Fruit fly (Drosophila melanogaster): Measurements from ENCODE around the gene Gorab.

The Gorab gene

DNA sequence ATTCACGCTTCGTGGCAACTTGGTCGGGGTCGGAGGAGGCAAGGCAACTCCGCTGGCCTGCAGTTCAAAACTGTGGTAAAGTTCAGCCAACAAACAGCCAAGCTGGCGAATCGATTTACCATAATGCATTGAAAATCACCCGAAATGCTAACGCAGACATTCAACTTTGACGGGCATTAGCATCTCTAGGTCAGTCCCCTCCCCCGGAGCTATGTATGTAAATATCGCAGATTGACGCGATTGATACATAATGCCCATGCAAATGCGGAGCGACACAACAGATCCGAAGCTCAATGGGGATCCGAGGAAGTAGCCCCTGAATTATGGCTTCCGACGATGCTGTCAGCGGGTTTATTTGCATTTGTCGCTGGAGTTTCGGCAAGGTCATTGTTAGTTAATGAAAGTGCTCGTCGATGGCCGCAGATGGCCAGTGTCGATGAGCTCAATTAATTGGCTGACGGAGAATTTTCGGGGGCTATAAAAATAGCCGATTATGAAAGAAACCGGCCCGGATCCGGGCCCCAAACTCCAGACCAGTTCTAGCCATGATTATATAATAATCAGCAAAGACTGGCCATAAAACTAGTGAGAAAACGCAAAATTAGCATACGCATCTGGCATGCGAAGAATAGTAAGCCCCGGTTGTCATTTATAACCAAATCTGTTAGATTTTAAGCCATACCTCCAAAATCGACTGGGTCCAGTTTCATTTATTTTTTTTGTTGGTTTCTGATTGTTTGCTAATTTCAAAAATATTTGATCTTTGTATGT lies 41.8 kb downstream of the Gorab start:
- TF ChIP-seq dsf (GFP tag; optimal IDR thresholded peaks at IDR 0.05; ENCODE audit: borderline replicate concordance) (no peak), pan (optimal IDR thresholded peaks at IDR 0.05) (no peak), CG32264 (GFP tag; optimal IDR thresholded peaks at IDR 0.05) (no peak), Jra (GFP tag; optimal IDR thresholded peaks at IDR 0.05) (no peak), h (GFP tag; optimal IDR thresholded peaks at IDR 0.05) (no peak), rgr (GFP tag; optimal IDR thresholded peaks at IDR 0.05) (no peak), jim (GFP tag; optimal IDR thresholded peaks at IDR 0.05) (no peak)

DNA sequence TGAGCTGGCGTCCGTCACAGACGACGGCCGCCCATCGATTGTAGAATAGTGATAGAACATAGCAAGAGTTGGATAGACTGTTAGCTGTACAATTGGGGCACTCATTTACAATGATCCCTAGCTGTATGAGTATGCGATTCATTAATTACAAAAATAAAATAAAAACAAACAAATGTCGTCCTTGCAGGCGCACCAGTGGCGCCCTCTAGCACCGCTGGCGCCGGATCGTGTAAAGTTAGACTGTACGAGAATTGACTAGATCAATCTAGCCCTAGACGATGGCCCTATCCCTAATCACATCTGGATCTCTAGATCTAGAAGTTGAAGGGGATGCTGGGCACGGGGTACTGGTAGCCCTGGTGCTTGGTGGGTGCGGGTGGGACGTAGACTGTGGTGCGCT lies 44.9 kb downstream of the Gorab start:
- TF ChIP-seq Rel (GFP tag; optimal IDR thresholded peaks at IDR 0.05) (no peak), Rel (tag; optimal IDR thresholded peaks at IDR 0.05) (no peak), CG32264 (GFP tag; optimal IDR thresholded peaks at IDR 0.05) (no peak), tai (GFP tag; optimal IDR thresholded peaks at IDR 0.05) (no peak), br (GFP tag; optimal IDR thresholded peaks at IDR 0.05) (no peak), usp (GFP tag; optimal IDR thresholded peaks at IDR 0.05) (no peak), Hr78 (GFP tag; optimal IDR thresholded peaks at IDR 0.05) (no peak), pan (optimal IDR thresholded peaks at IDR 0.05) (no peak), h (GFP tag; optimal IDR thresholded peaks at IDR 0.05) (no peak), Vsx2 (GFP tag; optimal IDR thresholded peaks at IDR 0.05; ENCODE audit: partially characterized antibody) (no peak), N (GFP tag; optimal IDR thresholded peaks at IDR 0.05) (no peak), Jra (GFP tag; optimal IDR thresholded peaks at IDR 0.05) (no peak), Dfd (GFP tag; optimal IDR thresholded peaks at IDR 0.05) (no peak), jim (GFP tag; optimal IDR thresholded peaks at IDR 0.05) (no peak), Dif (GFP tag; optimal IDR thresholded peaks at IDR 0.05; ENCODE audit: partially characterized antibody) (no peak), ey (GFP tag; optimal IDR thresholded peaks at IDR 0.05) (no peak), dsf (GFP tag; optimal IDR thresholded peaks at IDR 0.05; ENCODE audit: borderline replicate concordance) (no peak), Myc (optimal IDR thresholded peaks at IDR 0.05) (no peak), dmrt93B (GFP tag; optimal IDR thresholded peaks at IDR 0.05) (no peak)

DNA sequence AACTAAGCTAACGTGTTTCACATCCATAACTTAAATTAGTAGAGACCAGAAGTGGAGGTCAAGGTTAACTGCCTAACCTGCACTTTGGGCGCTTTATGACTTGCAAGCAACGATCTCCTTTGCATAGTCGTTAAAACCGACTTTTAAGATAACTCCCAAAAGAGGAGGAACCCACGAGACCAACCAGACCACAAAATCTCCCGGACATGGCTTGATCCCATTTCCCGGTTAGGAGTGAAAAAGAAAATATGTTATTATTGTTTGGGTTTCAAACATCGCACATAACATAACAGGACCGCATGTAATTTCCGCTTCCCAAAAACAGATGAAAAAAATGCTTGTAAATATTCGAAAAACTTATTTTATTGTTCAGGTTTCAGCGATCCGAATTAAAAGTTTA lies 45.4 kb downstream of the Gorab start:
- TF ChIP-seq OdsH (GFP tag; optimal IDR thresholded peaks at IDR 0.05) (no peak), br (GFP tag; optimal IDR thresholded peaks at IDR 0.05) (no peak)

DNA sequence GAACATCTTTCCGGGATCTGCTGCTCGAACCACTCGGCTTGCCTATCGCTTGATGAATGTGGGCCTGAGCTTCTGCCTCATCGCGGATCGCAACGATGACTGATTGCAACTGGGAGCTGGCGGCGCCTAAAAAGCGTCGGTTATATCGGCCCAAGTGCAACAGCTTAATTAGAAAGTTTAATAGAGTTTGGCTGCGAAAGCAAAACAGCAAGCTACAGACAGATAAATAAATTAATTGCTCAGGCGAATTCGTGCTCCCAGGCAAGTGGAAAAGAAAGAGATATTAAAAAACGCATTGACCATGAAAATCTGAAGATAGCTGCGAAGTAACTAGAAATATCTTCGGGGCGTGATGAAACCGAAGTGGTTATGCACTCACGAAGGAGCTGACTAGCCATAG lies 46.0 kb downstream of the Gorab start, which contains the start of gene CG13728:
CG13728 (minus strand) TSS at position 101 of the 400 bp plus-strand sequence.
- no peak for TF ChIP-seq fru (GFP tag; optimal IDR thresholded peaks at IDR 0.05)
- no peak for TF ChIP-seq Mio (GFP tag; optimal IDR thresholded peaks at IDR 0.05)
- no peak for TF ChIP-seq h (GFP tag; optimal IDR thresholded peaks at IDR 0.05)
- no peak for TF ChIP-seq usp (GFP tag; optimal IDR thresholded peaks at IDR 0.05)
- no peak for TF ChIP-seq Dfd (GFP tag; optimal IDR thresholded peaks at IDR 0.05)
- no peak for TF ChIP-seq brk (GFP tag; optimal IDR thresholded peaks at IDR 0.05)
- TF ChIP-seq sage (GFP tag; optimal IDR thresholded peaks at IDR 0.05) = no peak
- TF ChIP-seq CG32264 (GFP tag; optimal IDR thresholded peaks at IDR 0.05) = no peak
- TF ChIP-seq HLH106 (tag; optimal IDR thresholded peaks at IDR 0.05) = no peak
- TF ChIP-seq CrebA (GFP tag; optimal IDR thresholded peaks at IDR 0.05; ENCODE audit: borderline replicate concordance) = no peak
- TF ChIP-seq Rel (GFP tag; optimal IDR thresholded peaks at IDR 0.05) = no peak
- no peak for TF ChIP-seq Rel (tag; optimal IDR thresholded peaks at IDR 0.05)

DNA sequence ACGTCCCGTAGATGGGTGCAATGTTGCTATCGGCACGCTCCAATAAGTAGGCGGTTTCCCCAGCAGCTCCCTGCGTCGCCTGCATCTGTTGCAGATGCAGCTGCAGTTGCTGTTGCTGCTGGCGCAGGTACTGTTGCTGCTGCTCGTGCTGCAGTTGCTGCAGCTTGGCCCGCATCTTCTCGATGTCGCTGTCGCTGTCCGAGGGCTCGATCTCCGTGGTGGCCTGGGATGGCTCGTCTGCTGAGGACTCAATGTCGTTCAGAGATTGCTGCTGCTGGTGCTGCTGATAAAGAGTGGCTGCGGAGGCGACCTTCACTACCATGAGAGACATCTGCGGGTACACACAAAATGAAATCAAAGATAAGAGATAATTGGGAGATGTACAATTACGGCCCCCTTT lies 46.6 kb downstream of the Gorab start:
- TF ChIP-seq Rel (GFP tag; optimal IDR thresholded peaks at IDR 0.05) (no peak), Rel (tag; optimal IDR thresholded peaks at IDR 0.05) (no peak), CrebA (GFP tag; optimal IDR thresholded peaks at IDR 0.05; ENCODE audit: borderline replicate concordance) (no peak), foxo (GFP tag; optimal IDR thresholded peaks at IDR 0.05) (no peak), Dif (GFP tag; optimal IDR thresholded peaks at IDR 0.05; ENCODE audit: partially characterized antibody) (no peak), sv (GFP tag; optimal IDR thresholded peaks at IDR 0.05) (no peak), h (GFP tag; optimal IDR thresholded peaks at IDR 0.05) (no peak), rgr (GFP tag; optimal IDR thresholded peaks at IDR 0.05) (no peak), lola (GFP tag; optimal IDR thresholded peaks at IDR 0.05) (no peak), fru (GFP tag; optimal IDR thresholded peaks at IDR 0.05) (no peak), woc (GFP tag; optimal IDR thresholded peaks at IDR 0.05) (no peak)

Measured in whole organism, wandering third instar larva.